Fruit fly (Drosophila melanogaster): Measurements from ENCODE around the gene AMPKalpha.

The AMPKalpha gene

dm6 chrX:1392875-1393274 is 17.5 kb downstream of the AMPKalpha start, which contains the start of gene Rilpl (continued):
- TF ChIP-seq CG17361 (GFP tag; IDR thresholded peaks at IDR 0.05) (peak; percentile 15; the same call in 1 of the 3 replicates), tx (GFP tag; optimal IDR thresholded peaks at IDR 0.05) (no peak), gro (GFP tag; optimal IDR thresholded peaks at IDR 0.05) (peak; percentile 39), Max (GFP tag; optimal IDR thresholded peaks at IDR 0.05) (peak; percentile 22), CG2129 (GFP tag; IDR thresholded peaks at IDR 0.05; ENCODE audit: partially characterized antibody) (no peak), dati (GFP tag; IDR thresholded peaks at IDR 0.05) (no peak), Fer1 (GFP tag; optimal IDR thresholded peaks at IDR 0.05) (peak; percentile 32), lab (GFP tag; optimal IDR thresholded peaks at IDR 0.05) (peak; percentile 39), ci (GFP tag; IDR thresholded peaks at IDR 0.05) (peak; percentile 51; the same call in 2 of the 3 replicates), CG6765 (GFP tag; optimal IDR thresholded peaks at IDR 0.05) (no peak), CG18764 (GFP tag; optimal IDR thresholded peaks at IDR 0.05) (no peak), D19A (tag; optimal IDR thresholded peaks at IDR 0.05) (no peak), YL-1 (GFP tag; optimal IDR thresholded peaks at IDR 0.05) (peak; percentile 84), CG11085 (GFP tag; IDR thresholded peaks at IDR 0.05) (no peak), pzg (GFP tag; optimal IDR thresholded peaks at IDR 0.05) (peak; percentile 93), h (optimal IDR thresholded peaks at IDR 0.05) (no peak), CG11093 (GFP tag; IDR thresholded peaks at IDR 0.05) (no peak), CG4617 (GFP tag; optimal IDR thresholded peaks at IDR 0.05; ENCODE audit: borderline replicate concordance) (peak; percentile 81), CHES-1-like (GFP tag; optimal IDR thresholded peaks at IDR 0.05) (peak; percentile 41), Deaf1 (tag; optimal IDR thresholded peaks at IDR 0.05) (peak; percentile 35), CG17568 (GFP tag; optimal IDR thresholded peaks at IDR 0.05) (no peak), NfI (GFP tag; optimal IDR thresholded peaks at IDR 0.05) (peak; percentile 27), CkIIα-i1 (GFP tag; IDR thresholded peaks at IDR 0.05) (no peak), Xbp1 (GFP tag; optimal IDR thresholded peaks at IDR 0.05) (peak; percentile 4), kay (GFP tag; optimal IDR thresholded peaks at IDR 0.05) (peak; percentile 94), ewg (GFP tag; optimal IDR thresholded peaks at IDR 0.05) (peak; percentile 1), CG18262 (tag; optimal IDR thresholded peaks at IDR 0.05) (no peak), Opbp (GFP tag; IDR thresholded peaks at IDR 0.05; ENCODE audit: partially characterized antibody) (peak; percentile 59; the same call in 1 of the 3 replicates), CG16815 (GFP tag; optimal IDR thresholded peaks at IDR 0.05) (no peak), CG3163 (GFP tag; optimal IDR thresholded peaks at IDR 0.05) (no peak), CG4854 (GFP tag; optimal IDR thresholded peaks at IDR 0.05) (no peak), CG15479 (GFP tag; optimal IDR thresholded peaks at IDR 0.05) (peak; percentile 1), CG7839 (tag; optimal IDR thresholded peaks at IDR 0.05) (no peak), cato (GFP tag; optimal IDR thresholded peaks at IDR 0.05; ENCODE audit: borderline replicate concordance) (no peak), p53 (GFP tag; optimal IDR thresholded peaks at IDR 0.05) (no peak), CG42726 (GFP tag; IDR thresholded peaks at IDR 0.05; ENCODE audit: partially characterized antibody) (0 out of 2 replicates have a peak, but pooled peaks have one; percentile 23), schlank (tag; optimal IDR thresholded peaks at IDR 0.05) (no peak), sob (GFP tag; IDR thresholded peaks at IDR 0.05) (peak; percentile 50; the same call in 1 of the 2 replicates), CG14050 (GFP tag; IDR thresholded peaks at IDR 0.05) (no peak), CG1792 (GFP tag; optimal IDR thresholded peaks at IDR 0.05) (no peak), tna (GFP tag; IDR thresholded peaks at IDR 0.05; ENCODE audit: partially characterized antibody) (peak; percentile 38; the same call in 1 of the 2 replicates), Dip3 (GFP tag; optimal IDR thresholded peaks at IDR 0.05) (no peak), CG12219 (GFP tag; optimal IDR thresholded peaks at IDR 0.05) (no peak), croc (GFP tag; conservative IDR thresholded peaks at IDR 0.05) (no peak), Mes4 (GFP tag; optimal IDR thresholded peaks at IDR 0.05) (no peak), eve (GFP tag; optimal IDR thresholded peaks at IDR 0.05) (no peak), CG12236 (GFP tag; optimal IDR thresholded peaks at IDR 0.05) (no peak), sna (GFP tag; IDR thresholded peaks at IDR 0.05; ENCODE audit: partially characterized antibody) (no peak), zfh1 (GFP tag; IDR thresholded peaks at IDR 0.05) (no peak; the same call in 2 of the 3 replicates), CG18011 (GFP tag; optimal IDR thresholded peaks at IDR 0.05) (no peak), E2f2 (GFP tag; IDR thresholded peaks at IDR 0.05) (peak; percentile 95)

Measured in whole organism, embryonic.